Fruit fly (Drosophila melanogaster): ENCODE results near the gene sima.

The sima gene

DNA sequence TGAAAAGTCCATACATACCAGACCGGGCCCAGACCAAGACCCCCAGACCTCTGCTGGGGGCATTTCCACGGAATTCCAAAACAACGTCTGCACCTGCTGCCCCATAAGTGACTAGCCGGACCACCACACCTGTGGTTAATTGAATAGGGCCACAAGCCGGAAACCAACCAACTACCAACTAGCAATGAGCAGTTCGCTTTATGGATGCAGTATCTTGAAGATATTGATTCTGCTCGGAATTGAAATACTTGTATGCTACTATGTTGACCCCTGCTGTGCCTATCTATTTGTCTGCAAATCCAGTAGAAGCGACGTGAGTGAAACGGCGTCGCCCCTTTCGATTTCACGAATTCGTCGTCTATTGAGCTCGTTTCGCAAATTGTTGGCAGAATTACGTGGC lies 37.7 kb downstream of the sima start (continued):
- peak; percentile 77 for TF ChIP-seq Eip78C (GFP tag)
- TF ChIP-seq dac (GFP tag; optimal IDR thresholded peaks at IDR 0.05), result peak; percentile 86
- peak; percentile 94 for TF ChIP-seq CG32006 (GFP tag; optimal IDR thresholded peaks at IDR 0.05)
- peak; percentile 62 for TF ChIP-seq CG6792 (GFP tag; optimal IDR thresholded peaks at IDR 0.05)
- TF ChIP-seq Sox15 (GFP tag; optimal IDR thresholded peaks at IDR 0.05), result peak; percentile 1
- peak; percentile 42 for TF ChIP-seq CG8632 (GFP tag; optimal IDR thresholded peaks at IDR 0.05)
- peak; percentile 41 for TF ChIP-seq CG31627 (GFP tag; optimal IDR thresholded peaks at IDR 0.05)
- TF ChIP-seq fkh (GFP tag; optimal IDR thresholded peaks at IDR 0.05), result no peak
- peak; percentile 78 for TF ChIP-seq acj6 (GFP tag; optimal IDR thresholded peaks at IDR 0.05)
- TF ChIP-seq CG3919 (GFP tag; optimal IDR thresholded peaks at IDR 0.05), result peak; percentile 87
- peak; percentile 17 for TF ChIP-seq Blimp-1 (GFP tag; optimal IDR thresholded peaks at IDR 0.05)
- peak; percentile 57 for TF ChIP-seq CG34406 (GFP tag; optimal IDR thresholded peaks at IDR 0.05)
- TF ChIP-seq spab (GFP tag; optimal IDR thresholded peaks at IDR 0.05), result peak; percentile 72
- TF ChIP-seq CG6854 (GFP tag; optimal IDR thresholded peaks at IDR 0.05), result no peak
- peak; percentile 75 for TF ChIP-seq Eip75B (GFP tag; optimal IDR thresholded peaks at IDR 0.05)
- peak; percentile 58 to 68 for TF ChIP-seq ss (GFP tag; optimal IDR thresholded peaks at IDR 0.05)
- peak; percentile 92 for TF ChIP-seq CG6276 (GFP tag; optimal IDR thresholded peaks at IDR 0.05)
- no peak for TF ChIP-seq svp (GFP tag)
- TF ChIP-seq CG3032 (tag; optimal IDR thresholded peaks at IDR 0.05), result peak; percentile 78
- TF ChIP-seq Gug (GFP tag; IDR thresholded peaks at IDR 0.05), result peak; percentile 92
- peak; percentile 85 for TF ChIP-seq achi (GFP tag; optimal IDR thresholded peaks at IDR 0.05)
- peak; percentile 94 for TF ChIP-seq Hr4 (GFP tag; optimal IDR thresholded peaks at IDR 0.05)
- peak; percentile 38 for TF ChIP-seq topi (GFP tag; optimal IDR thresholded peaks at IDR 0.05)
- TF ChIP-seq CG8319 (GFP tag; optimal IDR thresholded peaks at IDR 0.05), result peak; percentile 30
- peak; percentile 73 for TF ChIP-seq fd59A (GFP tag; optimal IDR thresholded peaks at IDR 0.05)
- TF ChIP-seq CG7368 (GFP tag; optimal IDR thresholded peaks at IDR 0.05), result peak; percentile 83
- peak; percentile 95 for TF ChIP-seq CG15336 (GFP tag; IDR thresholded peaks at IDR 0.05)
- TF ChIP-seq Sox102F (GFP tag; optimal IDR thresholded peaks at IDR 0.05), result peak; percentile 13
- peak; percentile 16 for TF ChIP-seq Smox (GFP tag; optimal IDR thresholded peaks at IDR 0.05)

DNA sequence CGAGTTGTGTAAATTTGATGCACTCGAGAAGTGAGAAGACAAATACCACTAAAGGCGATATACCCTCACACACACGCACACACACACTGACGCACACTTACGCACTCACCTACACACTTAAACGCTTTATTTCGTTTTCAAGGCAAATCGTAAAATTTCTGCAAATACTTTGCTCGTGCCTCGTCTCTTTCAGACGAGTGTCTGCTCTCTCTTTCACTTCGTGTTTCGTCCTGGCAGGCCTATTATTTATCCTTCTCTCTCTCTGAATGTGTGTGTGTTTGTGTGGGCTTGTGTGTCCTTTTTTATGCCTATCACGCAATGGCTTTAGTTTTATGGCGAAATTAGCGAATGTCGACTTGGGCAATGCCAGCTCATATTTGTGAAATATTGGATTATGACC lies 40.1 kb downstream of the sima start:
- TF ChIP-seq CG8119 (GFP tag; IDR thresholded peaks at IDR 0.05), result no peak
- no peak for TF ChIP-seq acj6 (GFP tag; optimal IDR thresholded peaks at IDR 0.05)
- TF ChIP-seq spab (GFP tag; optimal IDR thresholded peaks at IDR 0.05), result no peak
- no peak for TF ChIP-seq CG1621 (tag; optimal IDR thresholded peaks at IDR 0.05)
- TF ChIP-seq vri (GFP tag; optimal IDR thresholded peaks at IDR 0.05), result no peak
- TF ChIP-seq pdm3 (GFP tag; optimal IDR thresholded peaks at IDR 0.05), result no peak
- no peak for TF ChIP-seq CG3919 (GFP tag; optimal IDR thresholded peaks at IDR 0.05)
- TF ChIP-seq cyc (GFP tag; optimal IDR thresholded peaks at IDR 0.05), result no peak
- no peak for TF ChIP-seq CG6854 (GFP tag; optimal IDR thresholded peaks at IDR 0.05)
- no peak for TF ChIP-seq Eip93F (GFP tag; optimal IDR thresholded peaks at IDR 0.05)

DNA sequence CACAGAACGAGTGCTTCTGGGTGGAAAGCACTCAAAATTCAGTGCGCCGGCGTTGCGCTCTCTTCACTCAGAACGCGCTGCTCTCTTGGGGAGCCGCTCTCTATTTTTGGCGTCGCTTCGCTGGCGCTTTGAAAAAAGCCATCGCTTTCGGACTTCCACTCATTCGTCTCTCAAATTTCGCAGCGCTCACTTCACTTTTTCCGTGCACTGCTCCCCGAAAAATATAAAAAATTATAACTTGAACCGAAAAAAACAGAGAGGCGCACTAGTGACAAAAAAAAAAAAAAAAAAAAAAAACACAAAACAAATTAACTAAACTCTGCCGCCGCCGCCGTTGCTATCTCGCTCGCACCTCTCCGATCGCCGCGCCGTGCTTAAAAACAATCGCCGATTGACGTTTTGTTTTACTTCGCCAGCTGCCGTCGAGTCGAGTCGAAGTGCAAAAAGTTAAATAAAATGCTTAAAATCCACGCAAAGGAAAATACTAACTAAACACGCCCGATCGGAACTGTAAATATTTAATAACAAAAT lies 41.3 kb downstream of the sima start:
- TF ChIP-seq Smox (GFP tag; optimal IDR thresholded peaks at IDR 0.05), result no peak
- no peak for TF ChIP-seq CG8632 (GFP tag; optimal IDR thresholded peaks at IDR 0.05)
- TF ChIP-seq salr (GFP tag; optimal IDR thresholded peaks at IDR 0.05), result no peak
- TF ChIP-seq svp (GFP tag), result peak; percentile 85
- TF ChIP-seq dac (GFP tag; optimal IDR thresholded peaks at IDR 0.05), result no peak
- TF ChIP-seq Eip93F (GFP tag; optimal IDR thresholded peaks at IDR 0.05), result peak; percentile 4
- TF ChIP-seq pdm3 (GFP tag; optimal IDR thresholded peaks at IDR 0.05), result no peak
- no peak for TF ChIP-seq Hr39 (GFP tag; optimal IDR thresholded peaks at IDR 0.05)
- peak; percentile 28 for TF ChIP-seq lz (GFP tag; optimal IDR thresholded peaks at IDR 0.05)
- peak; percentile 38 for TF ChIP-seq dsx (GFP tag; optimal IDR thresholded peaks at IDR 0.05; ENCODE audit: poor library complexity, severe bottlenecking)
- TF ChIP-seq Lpt (GFP tag; optimal IDR thresholded peaks at IDR 0.05), result peak; percentile 22
- no peak for TF ChIP-seq CG10669 (GFP tag; optimal IDR thresholded peaks at IDR 0.05)
- no peak for TF ChIP-seq Hr38 (GFP tag; optimal IDR thresholded peaks at IDR 0.05)
- peak; percentile 16 for TF ChIP-seq fd85E (GFP tag; optimal IDR thresholded peaks at IDR 0.05)
- TF ChIP-seq CG11762 (GFP tag; optimal IDR thresholded peaks at IDR 0.05; ENCODE audit: insufficient read depth), result no peak
- TF ChIP-seq net (GFP tag; optimal IDR thresholded peaks at IDR 0.05), result peak; percentile 61
- TF ChIP-seq CG11902 (GFP tag; optimal IDR thresholded peaks at IDR 0.05), result no peak
- peak; percentile 61 for TF ChIP-seq CG16779 (tag; optimal IDR thresholded peaks at IDR 0.05)
- TF ChIP-seq Sox102F (GFP tag; optimal IDR thresholded peaks at IDR 0.05), result peak; percentile 58
- peak; percentile 54 for TF ChIP-seq Gug (GFP tag; IDR thresholded peaks at IDR 0.05)
- no peak for TF ChIP-seq Ets21C (GFP tag; optimal IDR thresholded peaks at IDR 0.05)
- TF ChIP-seq CG15336 (GFP tag; IDR thresholded peaks at IDR 0.05), result peak; percentile 73
- no peak for TF ChIP-seq Hr4 (GFP tag; optimal IDR thresholded peaks at IDR 0.05)
